Worm (Caenorhabditis elegans) whole organism, L2 larva: ENCODE data around the gene C35B1.3.

Experiments used
- F13H6.1 ChIP-seq: sonication (generic microtip); optimal IDR thresholded peaks from 2 replicates; lab custom pipeline; 2016; ENCODE audit warnings: missing genetic modification characterization, missing compliant biosample characterization
- R02D3.7 ChIP-seq: fragments of 150-350 bp; optimal IDR thresholded peaks from 2 replicates; lab custom pipeline; 2014; ENCODE audit warnings: missing biosample characterization, missing genetic modification characterization
- Y55F3AM.14 ChIP-seq: fragments of 200-800 bp; sonication (Bioruptor generic); optimal IDR thresholded peaks from 2 replicates; lab custom pipeline; 2018; ENCODE audit warnings: mild to moderate bottlenecking, missing genetic modification characterization, missing compliant biosample characterization
- ZK546.5 ChIP-seq: sonication (generic microtip); optimal IDR thresholded peaks from 2 replicates; lab custom pipeline; 2017; ENCODE audit warnings: missing biosample characterization, missing genetic modification characterization
- alr-1 ChIP-seq: fragments of 150-350 bp; optimal IDR thresholded peaks from 2 replicates; lab custom pipeline; 2014; ENCODE audit warnings: missing biosample characterization, missing genetic modification characterization
- blmp-1 ChIP-seq: sonication (generic microtip); optimal IDR thresholded peaks from 2 replicates; lab custom pipeline; 2017; ENCODE audit warnings: missing genetic modification characterization, mild to moderate bottlenecking, missing compliant biosample characterization, antibody characterized with exemption, moderate library complexity; ENCODE audit not compliant: insufficient read depth
- ceh-82 ChIP-seq: fragments of 150-350 bp; optimal IDR thresholded peaks from 2 replicates; lab custom pipeline; 2014; ENCODE audit warnings: missing biosample characterization, missing genetic modification characterization
- dmd-4 ChIP-seq: sonication (generic microtip); optimal IDR thresholded peaks from 2 replicates; lab custom pipeline; 2017; ENCODE audit warnings: missing biosample characterization, missing genetic modification characterization
- egl-27 ChIP-seq: sonication (generic microtip); optimal IDR thresholded peaks from 3 replicates; lab custom pipeline; 2017; ENCODE audit warnings: missing biosample characterization, missing genetic modification reagents, missing genetic modification characterization
- elt-1 ChIP-seq: fragments of 150-350 bp; optimal IDR thresholded peaks from 2 replicates; lab custom pipeline; 2014; ENCODE audit warnings: missing biosample characterization, missing genetic modification characterization
- fos-1 ChIP-seq: fragments of 150-350 bp; optimal IDR thresholded peaks from 2 replicates; lab custom pipeline; 2014; ENCODE audit warnings: missing biosample characterization, missing genetic modification characterization
- gmeb-1 ChIP-seq: fragments of 150-350 bp; optimal IDR thresholded peaks from 2 replicates; lab custom pipeline; 2014; ENCODE audit warnings: missing biosample characterization, missing genetic modification characterization
- lin-11 ChIP-seq: fragments of 150-350 bp; sonication (generic microtip); optimal IDR thresholded peaks from 2 replicates; lab custom pipeline; 2014; ENCODE audit warnings: missing biosample characterization, missing genetic modification characterization, inconsistent platforms, mixed read lengths
- lin-39 ChIP-seq: fragments of 150-350 bp; optimal IDR thresholded peaks from 2 replicates; lab custom pipeline; 2014; ENCODE audit warnings: missing biosample characterization, missing genetic modification reagents, missing genetic modification characterization
- lsy-2 ChIP-seq, 2 experiments: fragments of 150-350 bp in 1 of 2; sonication (generic microtip) in 1 of 2; optimal IDR thresholded peaks; 2 replicates each; lab custom pipeline; 2014 to 2017; ENCODE audit warnings: missing biosample characterization in 2 of 2, missing genetic modification characterization in 2 of 2
- mab-5 ChIP-seq: fragments of 150-350 bp; optimal IDR thresholded peaks from 2 replicates; lab custom pipeline; 2014; ENCODE audit warnings: missing biosample characterization, missing genetic modification characterization
- mbf-1 ChIP-seq: sonication (generic microtip); optimal IDR thresholded peaks from 2 replicates; lab custom pipeline; 2017; ENCODE audit warnings: missing biosample characterization, missing genetic modification characterization
- nhr-10 ChIP-seq: sonication (generic microtip); optimal IDR thresholded peaks from 2 replicates; lab custom pipeline; 2017; ENCODE audit warnings: missing biosample characterization, missing genetic modification characterization
- nhr-11 ChIP-seq: fragments of 150-350 bp; optimal IDR thresholded peaks from 2 replicates; lab custom pipeline; 2014; ENCODE audit warnings: missing biosample characterization, missing genetic modification characterization
- nhr-12 ChIP-seq: fragments of 150-350 bp; optimal IDR thresholded peaks from 2 replicates; lab custom pipeline; 2014; ENCODE audit warnings: missing biosample characterization, missing genetic modification characterization
- nhr-129 ChIP-seq: fragments of 150-350 bp; optimal IDR thresholded peaks from 2 replicates; lab custom pipeline; 2014; ENCODE audit warnings: missing biosample characterization, missing genetic modification characterization
- nhr-21 ChIP-seq: fragments of 150-350 bp; optimal IDR thresholded peaks from 2 replicates; lab custom pipeline; 2014; ENCODE audit warnings: missing biosample characterization, missing genetic modification characterization
- nhr-23 ChIP-seq: fragments of 150-350 bp; optimal IDR thresholded peaks from 2 replicates; lab custom pipeline; 2014; ENCODE audit warnings: missing biosample characterization, missing genetic modification reagents, missing genetic modification characterization
- peb-1 ChIP-seq: fragments of 150-350 bp; optimal IDR thresholded peaks from 2 replicates; lab custom pipeline; 2014; ENCODE audit warnings: missing biosample characterization, missing genetic modification characterization
- sem-4 ChIP-seq: fragments of 150-350 bp; optimal IDR thresholded peaks from 2 replicates; lab custom pipeline; 2014; ENCODE audit warnings: missing biosample characterization, missing genetic modification reagents, missing genetic modification characterization
- skn-1 ChIP-seq: sonication (generic microtip); optimal IDR thresholded peaks from 2 replicates; lab custom pipeline; 2017; ENCODE audit warnings: missing biosample characterization, missing genetic modification characterization
- sma-3 ChIP-seq: sonication (generic microtip); optimal IDR thresholded peaks from 2 replicates; lab custom pipeline; 2016; ENCODE audit warnings: missing genetic modification reagents, missing genetic modification characterization, missing compliant biosample characterization
- snpc-4 ChIP-seq: fragments of 150-350 bp; optimal IDR thresholded peaks from 2 replicates; lab custom pipeline; 2014; ENCODE audit warnings: missing biosample characterization, missing genetic modification characterization
- unc-39 ChIP-seq: fragments of 150-350 bp; optimal IDR thresholded peaks from 2 replicates; lab custom pipeline; 2014; ENCODE audit warnings: missing biosample characterization, missing genetic modification characterization
- unc-55 ChIP-seq: fragments of 150-350 bp; sonication (generic microtip); optimal IDR thresholded peaks from 3 replicates; lab custom pipeline; 2014; ENCODE audit warnings: missing biosample characterization, missing genetic modification reagents, missing genetic modification characterization
- zag-1 ChIP-seq: fragments of 150-350 bp; optimal IDR thresholded peaks from 2 replicates; lab custom pipeline; 2014; ENCODE audit warnings: missing biosample characterization, missing genetic modification characterization
- ztf-1 ChIP-seq: fragments of 200-800 bp; sonication (Bioruptor generic); conservative IDR thresholded peaks from 2 replicates; pipeline ENCODE4 v1.3.6; 2022; ENCODE audit warnings: missing genetic modification characterization, missing compliant biosample characterization
- ztf-4 ChIP-seq: fragments of 150-350 bp; optimal IDR thresholded peaks from 2 replicates; lab custom pipeline; 2014; ENCODE audit warnings: missing biosample characterization, missing genetic modification characterization

Gene C35B1.3

DNA sequence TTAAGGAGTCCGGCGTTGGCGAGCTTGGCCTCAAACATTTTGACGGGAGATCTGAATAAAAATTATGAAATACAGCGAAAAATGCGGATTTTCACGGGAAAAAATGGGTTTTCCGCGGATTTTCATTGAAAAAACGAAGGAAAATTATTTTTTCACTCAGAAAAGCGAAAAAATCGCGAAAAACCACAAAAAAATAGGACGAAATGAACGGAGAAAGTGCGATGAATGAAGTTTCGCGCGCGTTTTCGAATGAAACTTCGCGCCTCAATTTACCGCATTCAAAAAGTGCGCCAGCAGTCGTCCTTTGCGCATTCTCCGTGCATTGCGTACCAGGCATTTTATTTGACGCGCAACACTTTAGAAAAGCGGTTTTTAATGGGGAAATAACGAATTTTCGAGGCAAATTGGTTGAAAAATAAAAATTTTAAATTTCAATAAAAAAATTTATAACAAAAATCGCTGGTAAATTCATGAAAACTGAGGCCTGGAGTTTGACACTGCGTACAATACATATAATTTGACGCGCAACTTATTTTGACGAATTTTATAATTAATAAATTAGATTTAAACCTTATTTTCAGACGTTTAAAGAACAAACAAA lies 31.5 kb upstream of the C35B1.3 start, which contains the start of gene pcn-1 (continued):
- TF ChIP-seq F13H6.1 (peak; percentile 93), ceh-82 (tag; lab: Kevin White, UChicago) (peak; percentile 33), alr-1 (tag; lab: Kevin White, UChicago) (no peak), nhr-11 (no peak), sem-4 (tag; lab: Kevin White, UChicago) (peak; percentile 85), nhr-12 (tag; lab: Kevin White, UChicago) (peak; percentile 34), gmeb-1 (tag; lab: Kevin White, UChicago) (peak; percentile 99), lin-11 (peak; percentile 78), Y55F3AM.14 (GFP tag; lab: Kevin White, UChicago) (peak; percentile 83), lsy-2 (tag; optimal IDR thresholded peaks at IDR 0.05; lab: Kevin White, UChicago) (peak; percentile 94 to 96), unc-55 (GFP tag; lab: Kevin White, UChicago) (peak; percentile 94), sma-3 (peak; percentile 96), ZK546.5 (tag; lab: Kevin White, UChicago) (peak; percentile 53), ztf-4 (peak; percentile 78)
- TF ChIP-seq, all 48 proteins: peak for 36

DNA sequence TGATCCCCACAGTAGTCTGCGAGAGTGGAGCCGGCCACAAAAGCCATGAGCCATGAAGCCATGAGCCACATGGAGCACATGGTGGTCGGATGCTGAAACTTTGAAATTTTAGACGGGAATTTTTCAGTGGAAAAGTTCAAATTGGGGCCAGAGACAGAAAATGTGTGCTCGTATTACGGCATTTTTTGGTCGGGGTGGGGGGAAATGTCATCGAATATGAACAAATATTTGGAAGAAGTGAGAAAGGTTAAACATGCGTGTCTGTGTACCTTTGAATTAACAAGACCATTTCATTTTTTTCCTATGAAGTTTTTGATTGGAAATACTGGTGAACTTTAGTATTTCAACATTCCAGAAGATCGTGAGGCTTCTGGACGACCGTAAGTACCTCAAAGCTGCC lies 29.4 kb upstream of the C35B1.3 start, which contains the start of gene wrt-5:
wrt-5 (minus strand) TSS at position 101 of the 400 bp plus-strand sequence.
- TF ChIP-seq ceh-82 (tag; lab: Kevin White, UChicago) (no peak), sma-3 (no peak), R02D3.7 (no peak), ZK546.5 (tag; lab: Kevin White, UChicago) (no peak), ztf-1 (GFP tag; lab: Robert Waterston, UW) (no peak), egl-27 (tag; lab: Kevin White, UChicago) (no peak), skn-1 (tag; lab: Kevin White, UChicago) (no peak), lin-11 (no peak), sem-4 (tag; lab: Kevin White, UChicago) (no peak), nhr-12 (tag; lab: Kevin White, UChicago) (no peak), zag-1 (tag; lab: Kevin White, UChicago) (no peak), mab-5 (tag; lab: Kevin White, UChicago) (no peak), dmd-4 (no peak), fos-1 (tag; lab: Kevin White, UChicago) (no peak), nhr-129 (tag; lab: Kevin White, UChicago) (no peak), elt-1 (tag; lab: Kevin White, UChicago) (no peak), lin-39 (tag; lab: Kevin White, UChicago) (no peak), F13H6.1 (no peak), alr-1 (tag; lab: Kevin White, UChicago) (no peak)

DNA sequence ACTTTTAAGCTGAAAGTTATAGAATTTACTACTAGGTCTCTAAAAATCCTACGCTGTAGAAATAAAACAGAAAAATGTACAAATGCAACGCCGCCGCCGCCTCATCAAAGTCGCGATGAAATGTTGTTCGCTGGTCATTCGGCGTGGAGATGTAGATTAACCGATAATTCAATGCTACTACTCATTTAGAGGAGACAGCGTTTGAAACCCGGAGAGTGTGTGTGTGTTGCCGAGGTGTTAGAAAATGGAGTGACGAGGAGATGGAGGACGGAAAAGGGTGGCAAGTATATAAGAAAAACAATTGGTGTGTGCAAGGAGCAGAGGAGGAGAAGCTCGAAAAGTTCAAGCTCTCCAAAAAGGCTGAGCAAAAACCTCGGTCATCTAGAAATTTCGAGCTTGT lies 28.7 kb upstream of the C35B1.3 start:
- no peak for TF ChIP-seq ztf-4
- TF ChIP-seq fos-1 (tag; lab: Kevin White, UChicago): no peak
- TF ChIP-seq F13H6.1: no peak
- TF ChIP-seq elt-1 (tag; lab: Kevin White, UChicago): no peak
- TF ChIP-seq mbf-1: no peak
- TF ChIP-seq egl-27 (tag; lab: Kevin White, UChicago): no peak
- TF ChIP-seq nhr-12 (tag; lab: Kevin White, UChicago): no peak
- no peak for TF ChIP-seq blmp-1
- no peak for TF ChIP-seq mab-5 (tag; lab: Kevin White, UChicago)
- TF ChIP-seq sma-3: no peak
- no peak for TF ChIP-seq peb-1 (tag; lab: Kevin White, UChicago)
- no peak for TF ChIP-seq nhr-10 (tag; lab: Kevin White, UChicago)
- no peak for TF ChIP-seq snpc-4 (tag; lab: Kevin White, UChicago)

DNA sequence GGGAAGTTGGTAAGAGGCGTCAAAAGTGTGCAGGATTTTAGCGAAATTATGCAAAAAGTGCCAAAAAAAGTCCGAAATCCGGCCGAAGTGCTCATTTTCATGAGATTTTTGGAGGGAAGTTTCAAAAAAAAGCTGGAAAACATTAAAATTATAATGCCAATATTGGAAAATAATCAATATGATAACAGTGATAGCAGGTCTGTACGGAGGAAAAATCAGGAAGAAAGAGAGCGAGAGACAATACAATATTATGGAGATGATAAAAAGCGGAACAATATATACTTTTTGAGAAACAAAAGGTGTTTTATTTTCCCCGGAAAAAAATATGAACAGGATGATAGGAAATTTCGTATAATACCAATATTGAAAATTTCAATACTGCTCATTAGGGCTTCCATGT lies 27.5 kb upstream of the C35B1.3 start:
- TF ChIP-seq nhr-11 (no peak), fos-1 (tag; lab: Kevin White, UChicago) (peak; percentile 15)
- TF ChIP-seq, all 48 proteins: peak for 1

- TF ChIP-seq R02D3.7 (no peak), mab-5 (tag; lab: Kevin White, UChicago) (no peak), unc-39 (no peak), nhr-23 (tag; lab: Kevin White, UChicago) (no peak), lsy-2 (tag; optimal IDR thresholded peaks at IDR 0.05; lab: Kevin White, UChicago) (no peak), lin-11 (no peak), ztf-4 (no peak), nhr-12 (tag; lab: Kevin White, UChicago) (no peak), nhr-21 (tag; lab: Kevin White, UChicago) (no peak), sma-3 (no peak), lin-39 (tag; lab: Kevin White, UChicago) (no peak), unc-55 (GFP tag; lab: Kevin White, UChicago) (no peak), ceh-82 (tag; lab: Kevin White, UChicago) (no peak), alr-1 (tag; lab: Kevin White, UChicago) (no peak)
- TF ChIP-seq, all 48 proteins: peak for 0
These were observed 25.7 kb upstream of the C35B1.3 start for ce11 chrIV:4055297-4055696.
